Fruit fly (Drosophila melanogaster): ENCODE data around the gene sturkopf.

The sturkopf gene

DNA sequence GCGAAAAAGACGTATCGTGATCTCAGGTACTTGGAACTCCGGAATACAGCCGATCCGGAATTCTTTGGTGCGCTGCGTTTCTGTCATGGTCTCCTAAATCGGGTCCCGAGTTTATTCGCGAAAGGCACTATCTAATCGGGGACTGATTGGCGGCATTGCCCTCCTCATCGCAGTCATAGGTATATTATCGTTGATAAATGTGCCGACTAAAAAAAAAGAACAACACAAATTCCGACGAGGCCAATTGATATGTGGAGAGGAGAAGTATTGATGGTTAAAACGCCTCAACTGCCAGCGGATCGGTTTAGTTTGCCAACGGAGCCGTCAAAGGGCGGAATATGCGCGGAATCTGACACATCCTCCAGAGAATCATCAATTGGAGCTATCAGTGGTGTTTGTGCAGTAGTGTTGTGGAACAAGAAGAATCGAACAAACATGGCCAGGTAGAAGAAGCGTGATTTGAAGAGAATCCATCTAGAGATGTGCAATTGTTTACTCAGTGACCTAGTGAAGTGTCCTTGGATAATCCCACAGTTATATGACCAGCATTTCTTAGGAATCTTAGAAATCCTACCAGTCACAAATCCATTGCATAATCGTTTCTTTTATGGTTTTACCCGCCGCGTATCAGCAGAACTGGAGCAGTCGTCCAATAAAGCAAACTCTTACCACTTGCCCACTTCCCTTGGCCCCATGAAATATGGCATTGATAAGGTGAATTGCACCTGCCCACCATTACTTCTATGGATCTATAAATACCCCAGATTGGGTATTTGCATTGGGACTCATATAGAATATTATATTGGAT is 11.8 kb upstream of the sturkopf start:
- TF ChIP-seq CG9215 (GFP tag; IDR thresholded peaks at IDR 0.05) (0 out of 2 replicates have a peak, but pooled peaks have one; percentile 11), cad (GFP tag; optimal IDR thresholded peaks at IDR 0.05) (peak; percentile 25), HmgZ (tag; optimal IDR thresholded peaks at IDR 0.05) (peak; percentile 8), rib (GFP tag; IDR thresholded peaks at IDR 0.05) (peak; percentile 43; the same call in 1 of the 2 replicates), Deaf1 (tag; optimal IDR thresholded peaks at IDR 0.05) (peak; percentile 18), Pdp1 (GFP tag; optimal IDR thresholded peaks at IDR 0.05) (peak in 1 of 2 experiments; percentile 91), GATAe (GFP tag; conservative IDR thresholded peaks at IDR 0.05) (peak; percentile 84), ato (GFP tag; IDR thresholded peaks at IDR 0.05; ENCODE audit: partially characterized antibody) (no peak), zfh1 (GFP tag; IDR thresholded peaks at IDR 0.05) (0 out of 3 replicates have a peak, but pooled peaks have one; percentile 17), B-H2 (GFP tag; optimal IDR thresholded peaks at IDR 0.05) (peak; percentile 1), bsh (GFP tag; optimal IDR thresholded peaks at IDR 0.05) (no peak), Ets65A (GFP tag) (peak; percentile 27), exex (tag; optimal IDR thresholded peaks at IDR 0.05) (peak; percentile 77), sd (tag; optimal IDR thresholded peaks at IDR 0.05) (peak; percentile 73), mirr (GFP tag; optimal IDR thresholded peaks at IDR 0.05) (peak; percentile 68), z (GFP tag; IDR thresholded peaks at IDR 0.05) (no peak), sc (optimal IDR thresholded peaks at IDR 0.05) (no peak), sc (GFP tag; optimal IDR thresholded peaks at IDR 0.05) (no peak), sim (GFP tag; IDR thresholded peaks at IDR 0.05) (no peak), vnd (GFP tag; IDR thresholded peaks at IDR 0.05; ENCODE audit: partially characterized antibody) (0 out of 3 replicates have a peak, but pooled peaks have one; percentile 10), CG10543 (GFP tag; optimal IDR thresholded peaks at IDR 0.05) (peak; percentile 47), CG30431 (GFP tag; optimal IDR thresholded peaks at IDR 0.05) (no peak), CG15073 (GFP tag; optimal IDR thresholded peaks at IDR 0.05) (no peak), chinmo (GFP tag; IDR thresholded peaks at IDR 0.05; ENCODE audit: partially characterized antibody) (no peak), CG12659 (GFP tag; optimal IDR thresholded peaks at IDR 0.05) (no peak), fd3F (GFP tag; optimal IDR thresholded peaks at IDR 0.05) (no peak), CG4854 (GFP tag; optimal IDR thresholded peaks at IDR 0.05) (no peak), CG8478 (optimal IDR thresholded peaks at IDR 0.05) (no peak), CG34376 (GFP tag; optimal IDR thresholded peaks at IDR 0.05) (peak; percentile 89), CG4707 (GFP tag; optimal IDR thresholded peaks at IDR 0.05) (no peak), CG1647 (GFP tag; optimal IDR thresholded peaks at IDR 0.05) (no peak), corto (GFP tag; optimal IDR thresholded peaks at IDR 0.05) (peak; percentile 16), CG13624 (GFP tag; optimal IDR thresholded peaks at IDR 0.05) (no peak)

DNA sequence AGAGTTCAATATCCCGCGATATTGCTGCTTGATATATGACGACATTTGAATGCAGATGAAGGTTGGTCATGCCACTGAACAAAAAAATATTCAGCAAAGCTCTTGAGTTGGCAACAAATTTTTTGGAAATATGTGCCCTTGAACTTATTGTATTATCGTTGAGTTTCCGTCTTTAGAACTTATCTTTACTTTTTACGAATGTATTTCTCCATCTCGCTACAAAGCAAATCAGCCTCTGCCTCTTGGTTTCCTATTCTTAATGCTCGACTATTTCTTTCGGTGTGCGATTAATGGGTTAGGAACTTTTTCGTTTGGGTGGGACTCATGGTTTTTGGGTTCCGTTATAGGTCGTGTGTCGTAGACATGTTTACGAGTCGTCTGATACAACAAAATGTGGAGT is 10.0 kb upstream of the sturkopf start:
- TF ChIP-seq gsb (GFP tag; IDR thresholded peaks at IDR 0.05) (no peak), CG10267 (tag; optimal IDR thresholded peaks at IDR 0.05) (peak; percentile 63), CG17328 (GFP tag; IDR thresholded peaks at IDR 0.05) (peak; percentile 84), CG12769 (tag; optimal IDR thresholded peaks at IDR 0.05) (no peak), CG42726 (GFP tag; IDR thresholded peaks at IDR 0.05; ENCODE audit: partially characterized antibody) (no peak), CG15601 (tag; optimal IDR thresholded peaks at IDR 0.05) (peak; percentile 90), zen (tag; optimal IDR thresholded peaks at IDR 0.05) (peak; percentile 46), tup (GFP tag; optimal IDR thresholded peaks at IDR 0.05) (no peak), bcd (GFP tag; optimal IDR thresholded peaks at IDR 0.05) (peak; percentile 56), Ets65A (GFP tag) (peak; percentile 94), Dfd (GFP tag; optimal IDR thresholded peaks at IDR 0.05) (no peak), Fer2 (tag; optimal IDR thresholded peaks at IDR 0.05) (no peak), CG1602 (GFP tag; optimal IDR thresholded peaks at IDR 0.05) (peak; percentile 68), CG11085 (GFP tag; IDR thresholded peaks at IDR 0.05) (no peak), Scr (GFP tag; IDR thresholded peaks at IDR 0.05; ENCODE audit: partially characterized antibody) (no peak), NFAT (GFP tag; IDR thresholded peaks at IDR 0.05) (no peak), CG34376 (GFP tag; optimal IDR thresholded peaks at IDR 0.05) (no peak), crol (GFP tag; IDR thresholded peaks at IDR 0.05) (no peak), CG15073 (GFP tag; optimal IDR thresholded peaks at IDR 0.05) (no peak), dmrt99B (tag; optimal IDR thresholded peaks at IDR 0.05) (no peak)

Measured in whole organism, embryonic.